Worm (Caenorhabditis elegans): ENCODE measurements around the gene F20D6.6.

DNA sequence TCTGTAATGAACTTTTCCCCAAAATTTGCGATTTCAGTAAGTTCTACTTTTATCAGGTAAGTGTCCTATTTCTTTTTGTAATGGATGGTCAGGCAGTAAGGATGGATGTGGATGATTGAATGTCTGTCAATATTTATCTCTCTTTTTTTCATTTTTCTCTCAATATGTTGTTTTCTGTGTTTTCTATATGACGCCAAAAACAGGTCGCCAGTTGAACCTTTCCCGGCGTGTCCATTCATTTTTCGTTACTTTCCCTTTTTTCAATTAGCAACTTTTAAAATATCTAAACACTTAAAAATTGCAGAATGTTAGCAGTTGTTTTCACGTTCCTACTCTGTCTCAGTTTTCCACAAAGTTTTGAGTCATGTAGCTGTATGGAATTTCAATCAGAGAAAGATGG, 47.2 kb downstream of the F20D6.6 start, which contains the start of gene timp-1:
- no peak for TF ChIP-seq fkh-10 (GFP tag; optimal IDR thresholded peaks at IDR 0.05)
- TF ChIP-seq snpc-4 (tag; optimal IDR thresholded peaks at IDR 0.05) = no peak
- no peak for TF ChIP-seq aly-2 (tag; optimal IDR thresholded peaks at IDR 0.05)
- TF ChIP-seq pha-4 (GFP tag; IDR thresholded peaks at IDR 0.05) = no peak
- no peak for TF ChIP-seq pha-4 (tag; optimal IDR thresholded peaks at IDR 0.05)
- TF ChIP-seq ztf-11 (tag; optimal IDR thresholded peaks at IDR 0.05) = no peak
- TF ChIP-seq lsy-2 (tag; optimal IDR thresholded peaks at IDR 0.05) = no peak
- no peak for TF ChIP-seq Y105C5A.15 (GFP tag; IDR thresholded peaks at IDR 0.05)

Data from whole organism, L4 larva.